Fruit fly (Drosophila melanogaster) whole organism, wandering third instar larva: Measurements from ENCODE around the gene CG15820.

Source experiments
- CG9705 ChIP-seq: fragments of 200-800 bp; sonication (Bioruptor generic); optimal IDR thresholded peaks from 2 replicates; lab custom pipeline; 2018; ENCODE audit warnings: missing biosample characterization, mild to moderate bottlenecking, missing genetic modification characterization
- Jra ChIP-seq: sonication (Bioruptor generic); optimal IDR thresholded peaks from 2 replicates; lab custom pipeline; 2016; ENCODE audit warnings: missing biosample characterization, missing genetic modification characterization
- Myc ChIP-seq: fragments of >200 bp; optimal IDR thresholded peaks from 2 replicates; lab custom pipeline; 2017
- N ChIP-seq: fragments of >200 bp; optimal IDR thresholded peaks from 2 replicates; lab custom pipeline; 2018; ENCODE audit warnings: missing biosample characterization, missing external identifiers, missing genetic modification characterization
- br ChIP-seq: fragments of 200-800 bp; sonication (Bioruptor generic); optimal IDR thresholded peaks from 2 replicates; lab custom pipeline; 2016; ENCODE audit warnings: missing biosample characterization, missing genetic modification characterization
- brk ChIP-seq: fragments of 200-800 bp; sonication (Bioruptor generic); optimal IDR thresholded peaks from 2 replicates; lab custom pipeline; 2016; ENCODE audit warnings: missing biosample characterization, mild to moderate bottlenecking, missing genetic modification characterization
- h ChIP-seq: fragments of 200-800 bp; sonication (Bioruptor generic); optimal IDR thresholded peaks from 3 replicates; lab custom pipeline; 2016; ENCODE audit warnings: missing biosample characterization, mild to moderate bottlenecking, missing genetic modification characterization
- pan ChIP-seq: fragments of >200 bp; optimal IDR thresholded peaks from 2 replicates; lab custom pipeline; 2017
- rgr ChIP-seq: fragments of 200-800 bp; sonication (Bioruptor generic); optimal IDR thresholded peaks from 3 replicates; lab custom pipeline; 2016; ENCODE audit warnings: missing biosample characterization, mild to moderate bottlenecking, missing genetic modification characterization
- sage ChIP-seq: fragments of 200-800 bp; sonication (Bioruptor generic); optimal IDR thresholded peaks from 2 replicates; lab custom pipeline; 2016; ENCODE audit warnings: missing biosample characterization, mild to moderate bottlenecking, missing genetic modification characterization
- usp ChIP-seq: fragments of >200 bp; optimal IDR thresholded peaks from 2 replicates; lab custom pipeline; 2017; ENCODE audit warnings: missing biosample characterization, missing genetic modification characterization

dm6 chr3L:2142435-2142834, 31.7 kb downstream of the CG15820 start:
- TF ChIP-seq Jra (no peak), usp (GFP tag; lab: Kevin White, UChicago) (no peak), brk (GFP tag; lab: Kevin White, UChicago) (no peak), rgr (GFP tag; lab: Kevin White, UChicago) (no peak), h (GFP tag; lab: Kevin White, UChicago) (no peak), Myc (lab: Kevin White, UChicago) (no peak), pan (lab: Kevin White, UChicago) (no peak), sage (GFP tag; lab: Kevin White, UChicago) (no peak), N (GFP tag; lab: Kevin White, UChicago) (no peak), CG9705 (GFP tag; lab: Kevin White, UChicago) (no peak), br (GFP tag; lab: Kevin White, UChicago) (no peak)
